Worm (Caenorhabditis elegans) whole organism, L1 larva: ENCODE results near the gene T04F3.5.
A peak's percentile ranks its signal among the peaks of the same experiment; 100 is the strongest.

ENCODE experiments used
- C04F5.9 ChIP-seq: sonication (generic microtip); optimal IDR thresholded peaks from 2 replicates; lab custom pipeline; 2016; ENCODE audit warnings: missing genetic modification characterization, missing compliant biosample characterization
- C34B4.2 ChIP-seq: sonication (generic microtip); optimal IDR thresholded peaks from 2 replicates; lab custom pipeline; 2017; ENCODE audit warnings: mild to moderate bottlenecking, missing genetic modification characterization, missing compliant biosample characterization
- Y116A8C.19 ChIP-seq: sonication (generic microtip); optimal IDR thresholded peaks from 2 replicates; lab custom pipeline; 2016; ENCODE audit warnings: missing compliant biosample characterization, missing genetic modification characterization, borderline replicate concordance
- alr-1 ChIP-seq: fragments of 200-800 bp; sonication (Bioruptor generic); optimal IDR thresholded peaks from 2 replicates; lab custom pipeline; 2018; ENCODE audit warnings: borderline replicate concordance, mild to moderate bottlenecking, missing genetic modification characterization, missing compliant biosample characterization
- aly-2 ChIP-seq: fragments of 150-350 bp; optimal IDR thresholded peaks from 2 replicates; lab custom pipeline; 2014; ENCODE audit warnings: missing biosample characterization, missing genetic modification characterization
- blmp-1 ChIP-seq: fragments of 150-350 bp; optimal IDR thresholded peaks from 2 replicates; lab custom pipeline; 2014; ENCODE audit warnings: missing biosample characterization, missing genetic modification characterization
- ceh-88 ChIP-seq: fragments of 200-800 bp; sonication (Bioruptor generic); IDR thresholded peaks from 2 replicates; pipeline ENCODE4 v1.3.6; 2022; ENCODE audit warnings: missing genetic modification characterization, missing compliant biosample characterization
- ces-1 ChIP-seq: fragments of 150-350 bp; optimal IDR thresholded peaks from 2 replicates; lab custom pipeline; 2014; ENCODE audit warnings: missing biosample characterization, missing genetic modification reagents, missing genetic modification characterization
- efl-1 ChIP-seq, 4 experiments: fragments of 150-350 bp; optimal IDR thresholded peaks in 3 of 4; peaks in 1 of 4; 1 replicate in 1 of 4; 2 replicates in 3 of 4; lab custom pipeline; 2014; ENCODE audit warnings: missing biosample characterization in 2 of 4, missing genetic modification characterization in 2 of 4, missing genetic modification reagents in 2 of 4
- elt-3 ChIP-seq, 6 experiments: fragments of 150-350 bp in 1 of 6; sonication (generic microtip); optimal IDR thresholded peaks; 2 replicates each; lab custom pipeline; 2017 to 2018; ENCODE audit warnings: missing biosample characterization in 6 of 6, missing genetic modification characterization in 6 of 6, inconsistent platforms in 1 of 6
- fkh-10 ChIP-seq: sonication (generic microtip); optimal IDR thresholded peaks from 2 replicates; lab custom pipeline; 2017; ENCODE audit warnings: missing biosample characterization, missing genetic modification reagents, missing genetic modification characterization
- fkh-8 ChIP-seq: sonication (generic microtip); optimal IDR thresholded peaks from 2 replicates; lab custom pipeline; 2016; ENCODE audit warnings: mild to moderate bottlenecking, missing genetic modification characterization, missing compliant biosample characterization
- grh-1 ChIP-seq: fragments of 200-800 bp; sonication (Bioruptor generic); IDR thresholded peaks from 2 replicates; pipeline ENCODE4 v1.3.6; 2022; ENCODE audit warnings: missing genetic modification reagents, missing genetic modification characterization, missing compliant biosample characterization
- irx-1 ChIP-seq: sonication (generic microtip); optimal IDR thresholded peaks from 2 replicates; lab custom pipeline; 2016; ENCODE audit warnings: missing genetic modification characterization, missing compliant biosample characterization
- lin-14 ChIP-seq: fragments of 200-800 bp; sonication (Bioruptor generic); optimal IDR thresholded peaks from 2 replicates; lab custom pipeline; 2018; ENCODE audit warnings: mild to moderate bottlenecking, missing genetic modification characterization, moderate library complexity, missing compliant biosample characterization
- lin-15B ChIP-seq: fragments of 150-350 bp; sonication (generic microtip); optimal IDR thresholded peaks from 3 replicates; lab custom pipeline; 2014; ENCODE audit warnings: missing biosample characterization, missing genetic modification characterization
- lin-35 ChIP-seq, 2 experiments: fragments of 150-350 bp; optimal IDR thresholded peaks; 2 replicates each; lab custom pipeline; 2014; ENCODE audit warnings: missing biosample characterization in 2 of 2, missing genetic modification characterization in 2 of 2, missing genetic modification reagents in 2 of 2
- lsy-2 ChIP-seq, 2 experiments: fragments of 150-350 bp; optimal IDR thresholded peaks; 2 replicates each; lab custom pipeline; 2014; ENCODE audit warnings: missing biosample characterization in 2 of 2, missing genetic modification characterization in 2 of 2
- mdl-1 ChIP-seq, 2 experiments: fragments of 150-350 bp; optimal IDR thresholded peaks; 2 replicates each; lab custom pipeline; 2014 to 2017; ENCODE audit warnings: missing biosample characterization in 2 of 2, missing genetic modification characterization in 2 of 2, inconsistent platforms in 1 of 2
- mef-2 ChIP-seq: fragments of 150-350 bp; optimal IDR thresholded peaks from 2 replicates; lab custom pipeline; 2014; ENCODE audit warnings: missing biosample characterization, missing genetic modification characterization
- nhr-11 ChIP-seq: fragments of 150-350 bp; optimal IDR thresholded peaks from 2 replicates; lab custom pipeline; 2014; ENCODE audit warnings: missing biosample characterization, missing genetic modification characterization
- nhr-12 ChIP-seq: sonication (generic microtip); optimal IDR thresholded peaks from 2 replicates; lab custom pipeline; 2017; ENCODE audit warnings: missing biosample characterization, missing genetic modification characterization
- nhr-19 ChIP-seq: fragments of 200-800 bp; sonication (Bioruptor generic); conservative IDR thresholded peaks from 2 replicates; pipeline ENCODE4 v1.3.6; 2022; ENCODE audit warnings: missing genetic modification characterization, missing compliant biosample characterization
- nhr-20 ChIP-seq: sonication (generic microtip); optimal IDR thresholded peaks from 2 replicates; lab custom pipeline; 2016; ENCODE audit warnings: mild to moderate bottlenecking, missing genetic modification characterization, missing compliant biosample characterization
- nhr-28 ChIP-seq: fragments of 150-350 bp; optimal IDR thresholded peaks from 2 replicates; lab custom pipeline; 2014; ENCODE audit warnings: missing biosample characterization, missing genetic modification characterization
- nhr-47 ChIP-seq: sonication (generic microtip); optimal IDR thresholded peaks from 2 replicates; lab custom pipeline; 2016; ENCODE audit warnings: mild to moderate bottlenecking, missing genetic modification characterization, moderate library complexity, missing compliant biosample characterization
- nhr-71 ChIP-seq: sonication (generic microtip); optimal IDR thresholded peaks from 2 replicates; lab custom pipeline; 2016; ENCODE audit warnings: mild to moderate bottlenecking, missing genetic modification characterization, moderate library complexity, missing compliant biosample characterization
- nhr-76 ChIP-seq: sonication (generic microtip); optimal IDR thresholded peaks from 2 replicates; lab custom pipeline; 2017; ENCODE audit warnings: missing biosample characterization, missing genetic modification characterization
- nhr-85 ChIP-seq: sonication (generic microtip); peaks from one replicate; lab custom pipeline; 2016; ENCODE audit warnings: missing genetic modification characterization, inconsistent platforms, missing compliant biosample characterization
- nhr-90 ChIP-seq: sonication (generic microtip); optimal IDR thresholded peaks from 2 replicates; lab custom pipeline; 2016; ENCODE audit warnings: mild to moderate bottlenecking, missing genetic modification characterization, missing compliant biosample characterization; ENCODE audit not compliant: poor library complexity
- pqm-1 ChIP-seq: sonication (generic microtip); optimal IDR thresholded peaks from 3 replicates; lab custom pipeline; 2017; ENCODE audit warnings: missing biosample characterization, missing genetic modification characterization
- rnt-1 ChIP-seq: sonication (generic microtip); optimal IDR thresholded peaks from 2 replicates; lab custom pipeline; 2016; ENCODE audit warnings: mild to moderate bottlenecking, missing genetic modification characterization, moderate library complexity, missing compliant biosample characterization
- snu-23 ChIP-seq: sonication (generic microtip); optimal IDR thresholded peaks from 2 replicates; lab custom pipeline; 2016; ENCODE audit warnings: missing genetic modification characterization, missing compliant biosample characterization
- sptf-1 ChIP-seq: fragments of 150-350 bp; optimal IDR thresholded peaks from 2 replicates; lab custom pipeline; 2014; ENCODE audit warnings: missing biosample characterization, missing genetic modification characterization
- sup-37 ChIP-seq: fragments of 200-800 bp; sonication (Bioruptor generic); optimal IDR thresholded peaks from 2 replicates; lab custom pipeline; 2018; ENCODE audit warnings: mild to moderate bottlenecking, missing genetic modification characterization, missing compliant biosample characterization
- tbx-2 ChIP-seq: sonication (generic microtip); optimal IDR thresholded peaks from 2 replicates; lab custom pipeline; 2016; ENCODE audit warnings: missing genetic modification characterization, missing compliant biosample characterization
- tlp-1 ChIP-seq: fragments of 150-350 bp; optimal IDR thresholded peaks from 2 replicates; lab custom pipeline; 2014; ENCODE audit warnings: missing biosample characterization, missing genetic modification characterization
- unc-130 ChIP-seq: fragments of 150-350 bp; optimal IDR thresholded peaks from 2 replicates; lab custom pipeline; 2017; ENCODE audit warnings: missing biosample characterization, missing genetic modification characterization, inconsistent platforms
- unc-86 ChIP-seq: sonication (generic microtip); optimal IDR thresholded peaks from 2 replicates; lab custom pipeline; 2016; ENCODE audit warnings: missing genetic modification characterization, missing compliant biosample characterization
- unc-98 ChIP-seq: fragments of 200-800 bp; sonication (Bioruptor generic); IDR thresholded peaks from 2 replicates; pipeline ENCODE4 v1.3.6; 2022; ENCODE audit warnings: missing genetic modification characterization, missing compliant biosample characterization
- vab-15 ChIP-seq: sonication (generic microtip); optimal IDR thresholded peaks from 2 replicates; lab custom pipeline; 2017; ENCODE audit warnings: missing genotype, mild to moderate bottlenecking, missing genetic modification characterization, missing compliant biosample characterization

The T04F3.5 gene

ce11 chrV:11799252-11799822 is 38.9 kb downstream of the T04F3.5 start (continued):
- TF ChIP-seq irx-1 (tag; lab: Kevin White, UChicago) (peak; percentile 38), rnt-1 (no peak)

DNA sequence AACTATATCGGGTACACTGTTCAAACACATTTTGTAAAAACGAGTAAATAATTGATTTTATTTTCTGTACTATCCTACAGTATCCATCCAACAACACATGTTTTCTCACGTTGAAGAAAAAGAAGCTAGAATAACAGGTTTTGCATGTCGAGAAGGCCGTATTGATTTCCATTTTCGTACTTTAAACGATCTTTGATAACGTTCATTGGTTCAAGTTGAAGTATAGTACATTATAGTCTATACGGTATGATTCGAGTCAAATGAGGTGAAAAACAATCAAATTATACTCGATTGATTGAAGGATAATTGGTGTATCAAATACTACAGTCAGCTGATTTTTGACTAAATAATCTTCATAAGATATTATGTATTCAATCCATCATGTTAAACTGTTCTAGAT is 40.0 kb downstream of the T04F3.5 start:
- TF ChIP-seq tbx-2 (tag; lab: Kevin White, UChicago) (peak; percentile 21), lsy-2 (tag; optimal IDR thresholded peaks at IDR 0.05; lab: Kevin White, UChicago) (peak in 1 of 2 experiments; percentile 11), nhr-28 (no peak), mdl-1 (tag; optimal IDR thresholded peaks at IDR 0.05; lab: Kevin White, UChicago) (no peak), nhr-85 (tag; lab: Kevin White, UChicago) (peak; percentile 76), nhr-71 (tag; lab: Kevin White, UChicago) (peak; percentile 34), elt-3 (tag; optimal IDR thresholded peaks at IDR 0.05; lab: Kevin White, UChicago) (peak in 2 of 6 experiments; percentile 9 to 36), pqm-1 (tag; lab: Kevin White, UChicago) (no peak), nhr-20 (tag; lab: Kevin White, UChicago) (peak; percentile 78), snu-23 (GFP tag; lab: Kevin White, UChicago) (no peak), unc-86 (tag; lab: Kevin White, UChicago) (no peak), nhr-11 (tag; lab: Kevin White, UChicago) (no peak), grh-1 (GFP tag; lab: Robert Waterston, UW) (peak; percentile 24; the same call in 1 of the 2 replicates), nhr-19 (GFP tag; lab: Robert Waterston, UW) (peak; percentile 26)

DNA sequence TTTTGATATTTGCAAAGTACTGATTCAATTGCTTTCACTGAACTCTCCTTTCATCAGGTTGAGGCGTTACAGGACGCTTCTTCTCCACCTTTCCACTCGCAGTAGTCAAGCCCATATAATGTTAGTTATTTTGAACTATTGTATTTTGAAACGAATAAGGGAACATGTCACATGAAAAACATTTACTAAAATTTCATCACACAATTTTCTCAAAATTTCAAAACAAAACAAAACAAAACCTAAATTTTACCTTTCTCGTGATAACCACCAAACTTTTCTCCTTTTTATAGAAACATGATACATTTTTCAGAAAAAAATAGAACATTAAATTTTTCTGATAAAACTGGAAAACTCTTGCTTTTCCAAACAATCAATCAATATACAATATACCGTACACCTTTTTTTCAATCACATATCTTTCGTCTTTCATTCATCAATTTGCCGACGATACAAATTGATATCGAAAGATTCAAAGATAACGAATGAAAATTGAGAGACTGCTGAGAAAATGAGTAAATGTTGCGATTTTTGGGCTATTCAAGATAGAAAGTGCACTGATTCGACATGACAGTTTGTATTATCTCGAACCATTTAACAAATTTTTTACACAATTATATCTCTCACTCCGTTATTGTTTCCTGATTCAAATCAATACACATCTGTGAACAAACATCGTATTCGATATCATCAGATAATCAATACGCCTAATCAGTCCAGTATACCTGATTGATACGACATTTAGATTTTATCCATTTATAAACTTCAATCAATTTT is 40.8 kb downstream of the T04F3.5 start:
- no peak for TF ChIP-seq nhr-76 (tag; lab: Kevin White, UChicago)
- no peak for TF ChIP-seq pqm-1 (tag; lab: Kevin White, UChicago)
- no peak for TF ChIP-seq mef-2 (tag; lab: Kevin White, UChicago)
- TF ChIP-seq snu-23 (GFP tag; lab: Kevin White, UChicago), result peak; percentile 53
- TF ChIP-seq lin-35 (GFP tag; optimal IDR thresholded peaks at IDR 0.05; lab: Kevin White, UChicago), result peak in 1 of 2 experiments; percentile 13
- TF ChIP-seq C04F5.9 (tag; lab: Kevin White, UChicago), result no peak
- TF ChIP-seq alr-1 (tag; lab: Kevin White, UChicago), result no peak
- no peak for TF ChIP-seq fkh-10
- TF ChIP-seq tbx-2 (tag; lab: Kevin White, UChicago), result peak; percentile 77
- TF ChIP-seq nhr-71 (tag; lab: Kevin White, UChicago), result peak; percentile 74
- TF ChIP-seq ceh-88 (GFP tag; lab: Robert Waterston, UW), result no peak
- TF ChIP-seq Y116A8C.19 (tag; lab: Kevin White, UChicago), result no peak
- no peak for TF ChIP-seq unc-98 (GFP tag; lab: Robert Waterston, UW)
- TF ChIP-seq nhr-11 (tag; lab: Kevin White, UChicago), result no peak
- TF ChIP-seq ces-1 (GFP tag; lab: Kevin White, UChicago), result no peak
- peak; percentile 68 for TF ChIP-seq lin-14 (GFP tag; lab: Kevin White, UChicago)
- no peak for TF ChIP-seq nhr-12 (tag; lab: Kevin White, UChicago)
- TF ChIP-seq vab-15 (tag; lab: Kevin White, UChicago), result no peak
- TF ChIP-seq tlp-1 (tag; lab: Kevin White, UChicago), result no peak
- TF ChIP-seq efl-1 (optimal IDR thresholded peaks at IDR 0.05; lab: Kevin White, UChicago), result no peak
- peak in 1 of 2 experiments; percentile 81 for TF ChIP-seq efl-1 (GFP tag; optimal IDR thresholded peaks at IDR 0.05 in 1 of 2; lab: Kevin White, UChicago)
- TF ChIP-seq unc-130 (tag; lab: Kevin White, UChicago), result peak; percentile 8
- TF ChIP-seq lin-15B (tag; lab: Kevin White, UChicago), result no peak
- TF ChIP-seq lsy-2 (tag; optimal IDR thresholded peaks at IDR 0.05; lab: Kevin White, UChicago), result peak; percentile 9 to 74
- TF ChIP-seq nhr-19 (GFP tag; lab: Robert Waterston, UW), result peak; percentile 66
- no peak for TF ChIP-seq mdl-1 (tag; optimal IDR thresholded peaks at IDR 0.05; lab: Kevin White, UChicago)
- no peak for TF ChIP-seq sup-37 (GFP tag; lab: Kevin White, UChicago)
- TF ChIP-seq nhr-85 (tag; lab: Kevin White, UChicago), result peak; percentile 92
- TF ChIP-seq nhr-90 (tag; lab: Kevin White, UChicago), result peak; percentile 55
- peak; percentile 28 for TF ChIP-seq nhr-47 (tag; lab: Kevin White, UChicago)
- peak in 5 of 6 experiments; percentile 23 to 88 (median 69) for TF ChIP-seq elt-3 (tag; optimal IDR thresholded peaks at IDR 0.05; lab: Kevin White, UChicago)
- TF ChIP-seq sptf-1 (tag; lab: Kevin White, UChicago), result no peak
- TF ChIP-seq C34B4.2, result no peak
- TF ChIP-seq nhr-20 (tag; lab: Kevin White, UChicago), result peak; percentile 82
- TF ChIP-seq aly-2 (tag; lab: Kevin White, UChicago), result no peak
- no peak for TF ChIP-seq fkh-8 (tag; lab: Kevin White, UChicago)
- peak; percentile 50 for TF ChIP-seq blmp-1
- 0 out of 2 replicates have a peak, but pooled peaks have one; percentile 12 for TF ChIP-seq grh-1 (GFP tag; lab: Robert Waterston, UW)
